Worm (Caenorhabditis elegans): ENCODE data around the gene nlp-78.

- TF ChIP-seq dpl-1 (GFP tag; optimal IDR thresholded peaks at IDR 0.05) (no peak), mdl-1 (tag; optimal IDR thresholded peaks at IDR 0.05) (no peak), ceh-63 (GFP tag; optimal IDR thresholded peaks at IDR 0.05) (no peak), snpc-4 (tag; optimal IDR thresholded peaks at IDR 0.05) (no peak), nhr-76 (tag; optimal IDR thresholded peaks at IDR 0.05) (no peak), aly-2 (tag; optimal IDR thresholded peaks at IDR 0.05) (no peak), pag-3 (tag; optimal IDR thresholded peaks at IDR 0.05; ENCODE audit: borderline replicate concordance, insufficient read depth) (no peak)
Observed at ce11 chrII:9158029-9158428, 22.1 kb downstream of the nlp-78 start, which contains the start of gene oac-54.
